Worm (Caenorhabditis elegans) whole organism, L4 larva: Measurements from ENCODE around the gene F48G7.5.

Experiments
- F10B5.3 ChIP-seq: sonication (generic microtip); optimal IDR thresholded peaks from 2 replicates; lab custom pipeline; 2016; ENCODE audit warnings: mild to moderate bottlenecking, missing genetic modification characterization, missing compliant biosample characterization
- F49E8.2 ChIP-seq: sonication (generic microtip); optimal IDR thresholded peaks from 2 replicates; lab custom pipeline; 2016; ENCODE audit warnings: missing compliant biosample characterization, mild to moderate bottlenecking, missing genetic modification characterization, borderline replicate concordance
- T20F7.1 ChIP-seq: fragments of 200-800 bp; sonication (Bioruptor generic); optimal IDR thresholded peaks from 2 replicates; lab custom pipeline; 2018; ENCODE audit warnings: mild to moderate bottlenecking, missing genetic modification characterization, missing compliant biosample characterization
- Y105C5A.15 ChIP-seq: fragments of 200-800 bp; sonication (Bioruptor generic); IDR thresholded peaks from 2 replicates; pipeline ENCODE4 v1.3.6; 2022; ENCODE audit warnings: missing genetic modification characterization, missing compliant biosample characterization
- aha-1 ChIP-seq: fragments of 150-350 bp; peaks from one replicate; lab custom pipeline; 2014; ENCODE audit warnings: missing biosample characterization, missing genetic modification characterization
- ceh-62 ChIP-seq: sonication (generic microtip); optimal IDR thresholded peaks from 2 replicates; lab custom pipeline; 2017; ENCODE audit warnings: missing biosample characterization, missing genetic modification characterization
- ctbp-1 ChIP-seq: fragments of 200-800 bp; sonication (Bioruptor generic); IDR thresholded peaks from 2 replicates; pipeline ENCODE4 v1.3.6; 2022; ENCODE audit warnings: missing genetic modification reagents, missing genetic modification characterization, missing compliant biosample characterization
- daf-16 ChIP-seq, 3 experiments: sonication (generic microtip); optimal IDR thresholded peaks; 2 replicates each; lab custom pipeline; 2016 to 2017; ENCODE audit warnings: missing genetic modification characterization in 3 of 3, missing genetic modification reagents in 3 of 3, mild to moderate bottlenecking in 2 of 3, missing compliant biosample characterization in 2 of 3, missing biosample characterization in 1 of 3, moderate library complexity in 1 of 3
- dmd-6 ChIP-seq: fragments of 200-800 bp; sonication (Bioruptor generic); IDR thresholded peaks from 2 replicates; pipeline ENCODE4 v1.3.6; 2022; ENCODE audit warnings: missing genetic modification reagents, missing genetic modification characterization, missing compliant biosample characterization
- dmd-9 ChIP-seq: fragments of 200-800 bp; sonication (Bioruptor generic); IDR thresholded peaks from 2 replicates; pipeline ENCODE4 v1.3.6; 2022; ENCODE audit warnings: missing genetic modification reagents, missing genetic modification characterization, missing compliant biosample characterization
- dpl-1 ChIP-seq: fragments of 150-350 bp; optimal IDR thresholded peaks from 2 replicates; lab custom pipeline; 2014; ENCODE audit warnings: missing biosample characterization, missing genetic modification reagents, missing genetic modification characterization
- egl-27 ChIP-seq: sonication (generic microtip); optimal IDR thresholded peaks from 3 replicates; lab custom pipeline; 2017; ENCODE audit warnings: missing biosample characterization, missing genetic modification reagents, missing genetic modification characterization
- hif-1 ChIP-seq, 2 experiments: sonication (generic microtip); optimal IDR thresholded peaks; 2 replicates each; lab custom pipeline; 2016 to 2017; ENCODE audit warnings: missing compliant biosample characterization in 2 of 2, missing genetic modification characterization in 2 of 2, missing genetic modification reagents in 2 of 2, missing genotype in 2 of 2, mild to moderate bottlenecking in 1 of 2
- hlh-11 ChIP-seq: fragments of 200-800 bp; sonication (Bioruptor generic); optimal IDR thresholded peaks from 2 replicates; lab custom pipeline; 2018; ENCODE audit warnings: mild to moderate bottlenecking, missing genetic modification characterization, missing compliant biosample characterization
- hmg-1.1 ChIP-seq: fragments of 200-800 bp; sonication (Bioruptor generic); IDR thresholded peaks from 2 replicates; pipeline ENCODE4 v1.3.6; 2022; ENCODE audit warnings: missing genetic modification reagents, missing genetic modification characterization, missing compliant biosample characterization
- lim-7 ChIP-seq: fragments of 200-800 bp; sonication (Bioruptor generic); IDR thresholded peaks from 2 replicates; pipeline ENCODE4 v1.3.6; 2022; ENCODE audit warnings: missing genetic modification characterization, missing compliant biosample characterization
- lin-15B ChIP-seq: fragments of 150-350 bp; sonication (generic microtip); optimal IDR thresholded peaks from 3 replicates; lab custom pipeline; 2014; ENCODE audit warnings: missing biosample characterization, missing genetic modification characterization
- lir-3 ChIP-seq: sonication (generic microtip); optimal IDR thresholded peaks from 2 replicates; lab custom pipeline; 2016; ENCODE audit warnings: mild to moderate bottlenecking, missing genetic modification characterization, missing compliant biosample characterization
- madf-9 ChIP-seq: fragments of 200-800 bp; sonication (Bioruptor generic); conservative IDR thresholded peaks from 2 replicates; pipeline ENCODE4 v1.3.6; 2022; ENCODE audit warnings: missing genetic modification reagents, missing genetic modification characterization, missing compliant biosample characterization
- mdt-29 ChIP-seq: fragments of 200-800 bp; sonication (Bioruptor generic); IDR thresholded peaks from 2 replicates; pipeline ENCODE4 v1.3.6; 2022; ENCODE audit warnings: missing genetic modification reagents, missing genetic modification characterization, missing compliant biosample characterization
- mep-1 ChIP-seq: fragments of 150-350 bp; sonication (generic microtip); optimal IDR thresholded peaks from 3 replicates; lab custom pipeline; 2014; ENCODE audit warnings: missing biosample characterization, missing genetic modification characterization
- mes-2 ChIP-seq: sonication (generic microtip); optimal IDR thresholded peaks from 2 replicates; lab custom pipeline; 2016; ENCODE audit warnings: missing genotype, mild to moderate bottlenecking, missing genetic modification characterization, missing compliant biosample characterization; ENCODE audit not compliant: poor library complexity, severe bottlenecking
- nhr-28 ChIP-seq: fragments of 150-350 bp; optimal IDR thresholded peaks from 2 replicates; lab custom pipeline; 2014; ENCODE audit warnings: missing biosample characterization, missing genetic modification characterization
- nhr-41 ChIP-seq: fragments of 200-800 bp; sonication (Bioruptor generic); IDR thresholded peaks from 2 replicates; pipeline ENCODE4 v1.3.6; 2022; ENCODE audit warnings: missing genetic modification reagents, missing genetic modification characterization, missing compliant biosample characterization
- nhr-42 ChIP-seq: fragments of 200-800 bp; sonication (Bioruptor generic); IDR thresholded peaks from 2 replicates; pipeline ENCODE4 v1.3.6; 2022; ENCODE audit warnings: missing genetic modification characterization, missing compliant biosample characterization
- nhr-48 ChIP-seq: sonication (generic microtip); optimal IDR thresholded peaks from 2 replicates; lab custom pipeline; 2016; ENCODE audit warnings: mild to moderate bottlenecking, missing genetic modification characterization, missing compliant biosample characterization
- saeg-2 ChIP-seq: fragments of 200-800 bp; sonication (Bioruptor generic); IDR thresholded peaks from 2 replicates; pipeline ENCODE4 v1.3.6; 2022; ENCODE audit warnings: missing genetic modification reagents, missing genetic modification characterization, missing compliant biosample characterization
- set-16 ChIP-seq: fragments of 200-800 bp; sonication (Bioruptor generic); IDR thresholded peaks from 2 replicates; pipeline ENCODE4 v1.3.6; 2022; ENCODE audit warnings: missing genetic modification reagents, missing genetic modification characterization, missing compliant biosample characterization
- snpc-1.2 ChIP-seq: fragments of 200-800 bp; sonication (Bioruptor generic); IDR thresholded peaks from 2 replicates; pipeline ENCODE4 v1.3.6; 2022; ENCODE audit warnings: missing genetic modification reagents, missing genetic modification characterization, missing compliant biosample characterization
- snpc-4 ChIP-seq: fragments of 150-350 bp; optimal IDR thresholded peaks from 2 replicates; lab custom pipeline; 2014; ENCODE audit warnings: missing biosample characterization, missing genetic modification characterization
- tag-97 ChIP-seq: fragments of 200-800 bp; sonication (Bioruptor generic); IDR thresholded peaks from 2 replicates; pipeline ENCODE4 v1.3.6; 2022; ENCODE audit warnings: missing genetic modification characterization, missing compliant biosample characterization
- tra-1 ChIP-seq: fragments of 200-800 bp; sonication (Bioruptor generic); IDR thresholded peaks from 2 replicates; pipeline ENCODE4 v1.3.6; 2022; ENCODE audit warnings: missing genetic modification reagents, missing genetic modification characterization, missing compliant biosample characterization
- unc-130 ChIP-seq: sonication (generic microtip); optimal IDR thresholded peaks from 2 replicates; lab custom pipeline; 2016; ENCODE audit warnings: missing genetic modification reagents, missing genetic modification characterization, missing compliant biosample characterization
- unc-62 ChIP-seq, 3 experiments: fragments of 150-350 bp in 1 of 3; sonication (generic microtip); optimal IDR thresholded peaks in 2 of 3; peaks in 1 of 3; 1 replicate in 1 of 3; 2 replicates in 2 of 3; lab custom pipeline; 2014 to 2017; ENCODE audit warnings: missing biosample characterization in 3 of 3, missing genetic modification characterization in 3 of 3, missing genetic modification reagents in 3 of 3, missing genotype in 1 of 3
- zag-1 ChIP-seq: fragments of 150-350 bp; optimal IDR thresholded peaks from 2 replicates; lab custom pipeline; 2014; ENCODE audit warnings: missing biosample characterization, missing genetic modification characterization
- zfp-2 ChIP-seq: sonication (generic microtip); optimal IDR thresholded peaks from 2 replicates; lab custom pipeline; 2016; ENCODE audit warnings: mild to moderate bottlenecking, missing genetic modification characterization, missing compliant biosample characterization
- zip-2 ChIP-seq: fragments of 150-350 bp; optimal IDR thresholded peaks from 2 replicates; lab custom pipeline; 2014; ENCODE audit warnings: missing biosample characterization, missing genetic modification characterization

F48G7.5 gene

DNA sequence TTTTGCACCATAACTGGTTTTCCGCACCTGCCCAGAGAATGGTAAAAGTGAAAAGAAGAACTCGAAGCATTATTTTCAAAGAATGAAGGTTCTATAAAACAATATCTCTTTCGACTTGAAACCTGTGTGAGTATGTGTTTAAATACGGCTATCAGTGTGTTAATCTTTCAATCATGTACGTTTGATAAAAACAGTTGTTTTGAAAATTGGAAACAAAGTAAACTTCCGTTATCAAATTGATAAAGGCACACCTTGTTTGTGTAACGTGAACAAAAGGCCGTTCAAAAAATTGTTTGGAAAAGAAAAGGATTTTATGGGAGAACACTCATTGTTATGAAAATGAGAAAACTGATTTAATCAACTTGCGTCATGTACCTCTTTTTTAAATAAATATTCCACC, 3.6 kb upstream of the F48G7.5 start, which contains the start of gene F48G7.7:
TSS of gene F48G7.7 (minus strand) at position 101 of the 400 bp plus-strand sequence.
- no peak for TF ChIP-seq lir-3 (tag; lab: Kevin White, UChicago)
- TF ChIP-seq nhr-48 (tag; lab: Kevin White, UChicago) = no peak
- no peak for TF ChIP-seq zfp-2 (tag; lab: Kevin White, UChicago)
- peak in 1 of 2 experiments; percentile 29 for TF ChIP-seq unc-62 (GFP tag; optimal IDR thresholded peaks at IDR 0.05 in 1 of 2; lab: Kevin White, UChicago)
- no peak for TF ChIP-seq unc-62 (tag; optimal IDR thresholded peaks at IDR 0.05; lab: Kevin White, UChicago)
- TF ChIP-seq mes-2 (tag; lab: Kevin White, UChicago) = no peak
- TF ChIP-seq zip-2 (tag; lab: Kevin White, UChicago) = no peak
- TF ChIP-seq ctbp-1 (GFP tag; lab: Robert Waterston, UW) = no peak
- TF ChIP-seq F10B5.3 (tag; lab: Kevin White, UChicago) = no peak
- no peak for TF ChIP-seq dpl-1 (GFP tag; lab: Kevin White, UChicago)
- TF ChIP-seq tag-97 = no peak
- TF ChIP-seq nhr-42 (GFP tag; lab: Robert Waterston, UW) = no peak
- no peak for TF ChIP-seq mep-1
- TF ChIP-seq lin-15B (tag; lab: Kevin White, UChicago) = no peak
- TF ChIP-seq snpc-1.2 (GFP tag; lab: Robert Waterston, UW) = no peak
- TF ChIP-seq zag-1 (tag; lab: Kevin White, UChicago) = no peak
- TF ChIP-seq daf-16 (GFP tag; optimal IDR thresholded peaks at IDR 0.05; lab: Kevin White, UChicago) = no peak
- peak; percentile 10 for TF ChIP-seq daf-16 (tag; optimal IDR thresholded peaks at IDR 0.05; lab: Kevin White, UChicago)
- TF ChIP-seq unc-130 (GFP tag; lab: Kevin White, UChicago) = no peak

DNA sequence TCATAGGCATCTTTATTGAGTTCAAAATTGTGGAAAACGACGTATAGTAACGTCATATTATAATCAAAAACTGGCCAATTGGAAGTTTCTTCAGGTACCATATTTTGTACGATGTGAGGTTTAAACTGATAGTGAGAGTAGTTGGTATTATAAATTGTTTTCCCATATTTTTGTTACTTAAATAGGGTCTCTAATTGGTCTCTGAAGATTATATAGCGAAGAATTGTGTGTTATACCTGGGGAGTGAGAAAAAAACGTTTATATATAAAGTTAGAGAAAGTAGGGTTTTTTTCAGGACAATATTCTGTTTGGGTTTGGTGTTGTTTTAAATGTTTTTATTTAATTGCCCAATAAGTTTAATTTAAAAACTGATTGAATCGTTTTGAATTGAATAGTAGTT, 2.2 kb upstream of the F48G7.5 start, which contains the start of gene srt-17:
TSS of gene srt-17 (minus strand) at position 101 of the 400 bp plus-strand sequence.
- no peak for TF ChIP-seq dmd-6 (GFP tag; lab: Robert Waterston, UW)
- TF ChIP-seq zag-1 (tag; lab: Kevin White, UChicago) = no peak
- no peak for TF ChIP-seq snpc-4 (tag; lab: Kevin White, UChicago)
- TF ChIP-seq madf-9 = no peak
- TF ChIP-seq mdt-29 (GFP tag; lab: Robert Waterston, UW) = no peak
- TF ChIP-seq Y105C5A.15 (GFP tag; lab: Robert Waterston, UW) = no peak
- no peak for TF ChIP-seq egl-27 (tag; lab: Kevin White, UChicago)
- no peak for TF ChIP-seq lir-3 (tag; lab: Kevin White, UChicago)
- no peak for TF ChIP-seq dpl-1 (GFP tag; lab: Kevin White, UChicago)
- no peak for TF ChIP-seq nhr-41 (GFP tag; lab: Robert Waterston, UW)
- TF ChIP-seq hmg-1.1 = no peak
- TF ChIP-seq F49E8.2 (tag; lab: Kevin White, UChicago) = no peak
- no peak for TF ChIP-seq tra-1 (GFP tag; lab: Robert Waterston, UW)
- TF ChIP-seq aha-1 (tag; lab: Kevin White, UChicago) = no peak
- TF ChIP-seq dmd-9 (GFP tag; lab: Robert Waterston, UW) = no peak
- no peak for TF ChIP-seq hlh-11

DNA sequence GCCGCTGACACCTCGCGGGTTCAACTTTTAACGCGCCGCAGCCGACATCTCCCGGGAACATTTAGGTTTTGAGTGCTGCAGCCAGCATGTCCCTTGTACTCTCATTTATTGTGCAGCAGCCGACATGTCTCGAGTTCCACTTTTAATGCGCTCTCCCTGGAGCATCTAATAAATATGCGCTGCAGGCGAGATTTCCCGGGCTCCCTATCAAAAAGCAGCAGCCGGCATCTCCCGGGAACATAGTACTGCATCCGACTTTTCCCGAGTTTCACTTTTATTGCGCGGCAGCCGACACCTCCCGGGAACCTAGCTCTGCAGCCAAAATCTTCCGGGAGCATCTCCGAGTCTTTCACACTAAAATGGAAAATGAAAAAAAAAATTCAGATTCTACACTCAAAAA, 1.7 kb downstream of the F48G7.5 start:
- no peak for TF ChIP-seq snpc-1.2 (GFP tag; lab: Robert Waterston, UW)
- no peak for TF ChIP-seq T20F7.1 (GFP tag; lab: Kevin White, UChicago)
- peak; percentile 51 for TF ChIP-seq set-16
- TF ChIP-seq nhr-28 (tag; lab: Kevin White, UChicago) = no peak
- TF ChIP-seq ceh-62 (tag; lab: Kevin White, UChicago) = no peak
- no peak for TF ChIP-seq lim-7 (GFP tag; lab: Robert Waterston, UW)
- TF ChIP-seq aha-1 (tag; lab: Kevin White, UChicago) = peak; percentile 3
- no peak for TF ChIP-seq hmg-1.1
- TF ChIP-seq dpl-1 (GFP tag; lab: Kevin White, UChicago) = no peak
- TF ChIP-seq mep-1 = no peak
- no peak for TF ChIP-seq hif-1 (tag; optimal IDR thresholded peaks at IDR 0.05; lab: Kevin White, UChicago)
- TF ChIP-seq saeg-2 (GFP tag; lab: Robert Waterston, UW) = no peak
